Worm (Caenorhabditis elegans): Measurements from ENCODE around the gene casy-1.

DNA sequence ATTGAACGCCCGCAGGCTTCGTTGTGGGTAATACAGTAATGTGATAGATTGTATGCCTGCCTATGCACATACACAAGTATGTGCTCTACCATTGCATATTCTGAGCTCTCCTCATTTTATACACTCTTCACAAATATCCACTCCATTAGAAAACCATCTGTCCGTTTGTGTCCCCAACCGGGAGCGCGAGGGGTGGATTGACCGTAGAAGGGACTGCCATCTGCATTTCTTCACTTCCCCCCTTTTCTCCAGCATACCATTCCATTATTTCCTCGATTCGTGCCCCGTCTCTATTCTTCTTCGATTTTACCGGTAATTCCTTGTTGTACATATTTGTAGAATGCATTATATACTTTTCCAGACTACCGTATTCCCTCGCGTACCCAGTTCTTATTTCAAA is 23.4 kb downstream of the casy-1 start:
- no peak for TF ChIP-seq pqm-1 (tag; optimal IDR thresholded peaks at IDR 0.05)
- TF ChIP-seq ama-1 (optimal IDR thresholded peaks at IDR 0.05): no peak
- no peak for TF ChIP-seq aly-2 (tag; optimal IDR thresholded peaks at IDR 0.05)
- no peak for TF ChIP-seq ces-1 (GFP tag; optimal IDR thresholded peaks at IDR 0.05)
- no peak for TF ChIP-seq mdl-1 (tag; optimal IDR thresholded peaks at IDR 0.05)
- TF ChIP-seq arid-1 (GFP tag; conservative IDR thresholded peaks at IDR 0.05): no peak

Measured in whole organism, L4 larva.